Fruit fly (Drosophila melanogaster) ovary, adult (tissue): Measurements from ENCODE around the gene wol.

ENCODE experiments used
- CG17801 ChIP-seq: fragments of 200-800 bp; optimal IDR thresholded peaks from 2 replicates; lab custom pipeline; 2019; ENCODE audit warnings: missing biosample characterization, mild to moderate bottlenecking, missing genetic modification characterization, moderate library complexity; ENCODE audit not compliant: partially characterized antibody

wol gene

dm6 chr2L:8302766-8303479 lies at the start of gene wol, which contains the start of gene Scgalpha:
Gene wol (minus strand): TSS chr2L:8302985.
Gene Scgalpha (plus strand): TSS chr2L:8303429.
- no peak for TF ChIP-seq CG17801 (GFP tag; lab: Kevin White, UChicago)

- no peak for TF ChIP-seq CG17801 (GFP tag; lab: Kevin White, UChicago)
Measured at dm6 chr2L:8351864-8352263, 49.1 kb upstream of the wol start, which contains the start of gene Mur29B. Gene Mur29B (plus strand): TSS chr2L:8352187.

dm6 chr2L:8351333-8351732 lies 48.5 kb upstream of the wol start:
- no peak for TF ChIP-seq CG17801 (GFP tag; lab: Kevin White, UChicago)

dm6 chr2L:8350560-8351171 lies 47.9 kb upstream of the wol start:
- no peak for TF ChIP-seq CG17801 (GFP tag; lab: Kevin White, UChicago)

- no peak for TF ChIP-seq CG17801 (GFP tag; lab: Kevin White, UChicago)
Measured at dm6 chr2L:8346260-8346659, 43.5 kb upstream of the wol start, which contains the start of gene CG7778. Gene CG7778 (plus strand): TSS chr2L:8346620.

- no peak for TF ChIP-seq CG17801 (GFP tag; lab: Kevin White, UChicago)
Measured at dm6 chr2L:8344536-8344935, 41.8 kb upstream of the wol start.

- TF ChIP-seq CG17801 (GFP tag; lab: Kevin White, UChicago) = no peak
Measured at dm6 chr2L:8342395-8342794, 39.6 kb upstream of the wol start, which contains the start of gene CG14273. Gene CG14273 (plus strand): TSS chr2L:8342695.

dm6 chr2L:8339751-8340349 lies 37.1 kb upstream of the wol start:
- no peak for TF ChIP-seq CG17801 (GFP tag; lab: Kevin White, UChicago)

dm6 chr2L:8338039-8338438 lies 35.3 kb upstream of the wol start, which contains the start of gene witty:
Gene witty (plus strand): TSS chr2L:8338287.
- TF ChIP-seq CG17801 (GFP tag; lab: Kevin White, UChicago) = no peak

- TF ChIP-seq CG17801 (GFP tag; lab: Kevin White, UChicago) = no peak
Measured at dm6 chr2L:8334705-8335104, 31.9 kb upstream of the wol start.

- no peak for TF ChIP-seq CG17801 (GFP tag; lab: Kevin White, UChicago)
Measured at dm6 chr2L:8333624-8334023, 30.8 kb upstream of the wol start.

- no peak for TF ChIP-seq CG17801 (GFP tag; lab: Kevin White, UChicago)
Measured at dm6 chr2L:8333185-8333584, 30.4 kb upstream of the wol start.

- TF ChIP-seq CG17801 (GFP tag; lab: Kevin White, UChicago) = no peak
Measured at dm6 chr2L:8328526-8329097, 25.8 kb upstream of the wol start.

- TF ChIP-seq CG17801 (GFP tag; lab: Kevin White, UChicago) = no peak
Measured at dm6 chr2L:8327783-8328327, 25.1 kb upstream of the wol start.

dm6 chr2L:8327272-8327555 lies 24.4 kb upstream of the wol start, which contains the start of gene CG14275:
Gene CG14275 (plus strand): TSS chr2L:8327456.
- no peak for TF ChIP-seq CG17801 (GFP tag; lab: Kevin White, UChicago)
